ENCODE assay signal across 6 worm cellular contexts in the genomic region with DNA sequence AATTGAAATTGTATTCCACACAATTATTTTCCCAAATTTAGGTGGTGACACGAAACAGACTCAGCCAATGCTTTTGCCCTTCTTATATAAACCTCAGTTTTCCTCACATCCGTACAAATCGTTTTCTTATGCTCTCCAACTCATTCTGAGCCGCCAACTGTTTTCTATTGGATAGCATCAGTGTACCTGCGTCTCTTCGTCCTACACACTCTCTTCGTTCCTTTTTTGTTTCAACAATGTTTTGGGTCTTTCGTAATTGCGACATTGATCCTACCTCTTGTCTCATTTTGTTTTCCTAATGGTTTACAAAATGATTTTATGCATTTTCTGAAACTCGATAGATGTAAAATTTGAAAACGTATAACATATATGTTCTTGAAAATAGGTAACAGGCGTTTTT.
TF ChIP-seq lines count a peak whose summit lies in the region.

No protein-coding gene starts in this region.

TF ChIP-seq in whole organism, L1 larva, 84 proteins besides CTCF, POLR2A, EP300 and RAD21:
- TF ChIP-seq rnt-1 (tag; optimal IDR thresholded peaks at IDR 0.05; lab: Kevin White, UChicago) (peak; percentile 78), tbx-2 (tag; optimal IDR thresholded peaks at IDR 0.05; lab: Kevin White, UChicago) (no peak), lin-14 (GFP tag; optimal IDR thresholded peaks at IDR 0.05; lab: Kevin White, UChicago) (peak; percentile 24), fkh-8 (tag; optimal IDR thresholded peaks at IDR 0.05; lab: Kevin White, UChicago) (no peak), snu-23 (GFP tag; optimal IDR thresholded peaks at IDR 0.05; lab: Kevin White, UChicago) (peak; percentile 20), zag-1 (tag; optimal IDR thresholded peaks at IDR 0.05; lab: Kevin White, UChicago) (no peak), nhr-19 (GFP tag; conservative IDR thresholded peaks at IDR 0.05; lab: Robert Waterston, UW) (peak; percentile 18; the same call in 1 of the 2 replicates), unc-130 (tag; optimal IDR thresholded peaks at IDR 0.05; lab: Kevin White, UChicago) (peak; percentile 19), nhr-71 (tag; optimal IDR thresholded peaks at IDR 0.05; lab: Kevin White, UChicago) (peak; percentile 57), Y116A8C.19 (tag; optimal IDR thresholded peaks at IDR 0.05; lab: Kevin White, UChicago; ENCODE audit: borderline replicate concordance) (no peak), dsc-1 (tag; optimal IDR thresholded peaks at IDR 0.05; lab: Kevin White, UChicago) (peak; percentile 12), efl-1 (optimal IDR thresholded peaks at IDR 0.05; lab: Kevin White, UChicago) (peak in 1 of 2 experiments; percentile 9), efl-1 (GFP tag; optimal IDR thresholded peaks at IDR 0.05 in 1 of 2; lab: Kevin White, UChicago) (no peak)

TF ChIP-seq in whole organism, L2 larva, 48 proteins besides CTCF, POLR2A, EP300 and RAD21 (continues in another document):
- no peak for TF ChIP-seq aly-2 (tag; optimal IDR thresholded peaks at IDR 0.05; lab: Kevin White, UChicago)
- no peak for TF ChIP-seq lin-13 (GFP tag; optimal IDR thresholded peaks at IDR 0.05; lab: Kevin White, UChicago)
- TF ChIP-seq lsy-2 (tag; optimal IDR thresholded peaks at IDR 0.05; lab: Kevin White, UChicago), result peak in 1 of 2 experiments; percentile 26
- no peak for TF ChIP-seq nhr-237 (tag; optimal IDR thresholded peaks at IDR 0.05; lab: Kevin White, UChicago)
- no peak for TF ChIP-seq ztf-4 (tag; optimal IDR thresholded peaks at IDR 0.05; lab: Kevin White, UChicago)
- no peak for TF ChIP-seq dmd-4 (tag; optimal IDR thresholded peaks at IDR 0.05; lab: Kevin White, UChicago)
- no peak for TF ChIP-seq nhr-21 (tag; optimal IDR thresholded peaks at IDR 0.05; lab: Kevin White, UChicago)
- no peak for TF ChIP-seq Y55F3AM.14 (GFP tag; optimal IDR thresholded peaks at IDR 0.05; lab: Kevin White, UChicago)
- TF ChIP-seq nhr-10 (tag; optimal IDR thresholded peaks at IDR 0.05; lab: Kevin White, UChicago), result no peak
- no peak for TF ChIP-seq ceh-82 (tag; optimal IDR thresholded peaks at IDR 0.05; lab: Kevin White, UChicago)
- no peak for TF ChIP-seq nhr-6 (tag; optimal IDR thresholded peaks at IDR 0.05; lab: Kevin White, UChicago)
- TF ChIP-seq R02D3.7 (tag; optimal IDR thresholded peaks at IDR 0.05; lab: Kevin White, UChicago), result no peak
- TF ChIP-seq unc-55 (GFP tag; optimal IDR thresholded peaks at IDR 0.05; lab: Kevin White, UChicago), result no peak
- no peak for TF ChIP-seq blmp-1 (tag; optimal IDR thresholded peaks at IDR 0.05; lab: Kevin White, UChicago; ENCODE audit: insufficient read depth)
- TF ChIP-seq unc-62 (GFP tag; optimal IDR thresholded peaks at IDR 0.05; lab: Kevin White, UChicago), result no peak
- TF ChIP-seq snpc-4 (tag; optimal IDR thresholded peaks at IDR 0.05; lab: Kevin White, UChicago), result no peak

TF ChIP-seq in whole organism, L3 larva, 47 proteins besides CTCF, POLR2A, EP300 and RAD21:
- TF ChIP-seq unc-39 (tag; optimal IDR thresholded peaks at IDR 0.05; lab: Kevin White, UChicago) (no peak), egl-5 (tag; optimal IDR thresholded peaks at IDR 0.05; lab: Kevin White, UChicago) (peak; percentile 70)

TF ChIP-seq in whole organism, late embryonic, 69 proteins besides CTCF, POLR2A, EP300 and RAD21:
- no peak for TF ChIP-seq ztf-16 (tag; optimal IDR thresholded peaks at IDR 0.05; lab: Kevin White, UChicago)
- no peak for TF ChIP-seq pha-2 (tag; optimal IDR thresholded peaks at IDR 0.05; lab: Kevin White, UChicago)
- TF ChIP-seq nfya-1 (tag; optimal IDR thresholded peaks at IDR 0.05; lab: Kevin White, UChicago), result peak; percentile 19
- no peak for TF ChIP-seq C08G9.2 (tag; optimal IDR thresholded peaks at IDR 0.05; lab: Kevin White, UChicago)
- TF ChIP-seq gmeb-2 (tag; optimal IDR thresholded peaks at IDR 0.05; lab: Kevin White, UChicago), result no peak
- TF ChIP-seq hlh-6 (tag; optimal IDR thresholded peaks at IDR 0.05; lab: Kevin White, UChicago), result no peak
- TF ChIP-seq ceh-30 (tag; optimal IDR thresholded peaks at IDR 0.05; lab: Kevin White, UChicago), result no peak
- no peak for TF ChIP-seq unc-3 (GFP tag; conservative IDR thresholded peaks at IDR 0.05; lab: Robert Waterston, UW)
- TF ChIP-seq unc-3 (tag; optimal IDR thresholded peaks at IDR 0.05; lab: Kevin White, UChicago), result no peak

TF ChIP-seq in whole organism, mixed stage, embryonic, 35 proteins besides CTCF, POLR2A, EP300 and RAD21:
- TF ChIP-seq hlh-1 (tag; optimal IDR thresholded peaks at IDR 0.05; lab: Kevin White, UChicago) (peak; percentile 79), ceh-43 (GFP tag; optimal IDR thresholded peaks at IDR 0.05; lab: Kevin White, UChicago) (no peak), mls-2 (tag; optimal IDR thresholded peaks at IDR 0.05; lab: Kevin White, UChicago) (no peak), elt-3 (tag; optimal IDR thresholded peaks at IDR 0.05; lab: Kevin White, UChicago) (no peak), nhr-2 (tag; optimal IDR thresholded peaks at IDR 0.05; lab: Kevin White, UChicago) (no peak), nhr-28 (tag; optimal IDR thresholded peaks at IDR 0.05; lab: Kevin White, UChicago) (no peak), snpc-4 (tag; optimal IDR thresholded peaks at IDR 0.05; lab: Kevin White, UChicago) (no peak), unc-120 (tag; optimal IDR thresholded peaks at IDR 0.05; lab: Kevin White, UChicago; ENCODE audit: poor library complexity, severe bottlenecking) (no peak)

TF ChIP-seq in whole organism, young adult, 124 proteins besides CTCF, POLR2A, EP300 and RAD21:
- TF ChIP-seq ceh-58 (GFP tag; IDR thresholded peaks at IDR 0.05; lab: Robert Waterston, UW) (no peak), hmg-1.2 (GFP tag; IDR thresholded peaks at IDR 0.05; lab: Robert Waterston, UW) (peak; percentile 38; the same call in 1 of the 2 replicates)

Comparison
In these comparisons a context has a peak if more than half of its experiments do, and no peak if none do; other contexts are left out.
1. Of the 8 proteins assayed by ChIP-seq in both whole organism, young adult and whole organism, L1 larva: peak only in whole organism, young adult: none; only in whole organism, L1 larva: unc-130; in both: none; in neither: 6; mixed calls (peak in some experiments, not most) for 1.